Fruit fly (Drosophila melanogaster) whole organism, embryonic: ENCODE measurements around the gene CG42402.
A peak's percentile ranks its signal among the peaks of the same experiment; 100 is the strongest.

Experiments
- Aef1 ChIP-seq: fragments of 200-800 bp; sonication (Bioruptor generic); IDR thresholded peaks from 3 replicates; pipeline ENCODE4 v1.3.6; 2022; ENCODE audit warnings: missing biosample characterization, missing genetic modification characterization
- Atf-2 ChIP-seq: fragments of 200-800 bp; sonication (Bioruptor generic); optimal IDR thresholded peaks from 2 replicates; lab custom pipeline; 2016; ENCODE audit warnings: missing biosample characterization, missing genetic modification characterization
- CG10543 ChIP-seq: fragments of 200-800 bp; sonication (Bioruptor generic); optimal IDR thresholded peaks from 3 replicates; lab custom pipeline; 2017; ENCODE audit warnings: missing biosample characterization, mild to moderate bottlenecking, missing genetic modification characterization, moderate library complexity
- CG12104 ChIP-seq: fragments of 200-800 bp; sonication (Bioruptor generic); optimal IDR thresholded peaks from 3 replicates; lab custom pipeline; 2016; ENCODE audit warnings: missing biosample characterization, missing genetic modification characterization
- CG13894 ChIP-seq: fragments of 200-800 bp; sonication (Bioruptor generic); optimal IDR thresholded peaks from 3 replicates; lab custom pipeline; 2018; ENCODE audit warnings: missing biosample characterization, mild to moderate bottlenecking, missing genetic modification characterization, moderate library complexity
- CG14441 ChIP-seq: fragments of 200-800 bp; sonication (Bioruptor generic); IDR thresholded peaks from 2 replicates; pipeline ENCODE4 v1.3.6; 2022; ENCODE audit warnings: missing biosample characterization, missing genetic modification characterization
- CG14860 ChIP-seq: fragments of 200-800 bp; sonication (Bioruptor generic); IDR thresholded peaks from 3 replicates; pipeline ENCODE4 v1.3.6; 2022; ENCODE audit warnings: missing biosample characterization, missing genetic modification characterization; ENCODE audit not compliant: partially characterized antibody
- CG1603 ChIP-seq: fragments of 200-800 bp; sonication (Bioruptor generic); optimal IDR thresholded peaks from 2 replicates; lab custom pipeline; 2019; ENCODE audit warnings: missing biosample characterization, mild to moderate bottlenecking, missing genetic modification characterization, moderate library complexity
- CG2199 ChIP-seq: fragments of 200-800 bp; sonication (Bioruptor generic); IDR thresholded peaks from 3 replicates; pipeline ENCODE4 v1.3.6; 2022; ENCODE audit warnings: missing biosample characterization, missing genetic modification characterization
- CG33213 ChIP-seq: fragments of 200-800 bp; sonication (Bioruptor generic); optimal IDR thresholded peaks from 3 replicates; lab custom pipeline; 2016; ENCODE audit warnings: missing biosample characterization, missing genetic modification characterization
- CG34422 ChIP-seq: fragments of 200-800 bp; sonication (Bioruptor generic); IDR thresholded peaks from 3 replicates; pipeline ENCODE4 v1.3.6; 2022; ENCODE audit warnings: missing biosample characterization, missing genetic modification characterization
- CG4404 ChIP-seq: fragments of 200-800 bp; sonication (Bioruptor generic); IDR thresholded peaks from 2 replicates; pipeline ENCODE4 v1.3.6; 2022; ENCODE audit warnings: missing biosample characterization, missing genetic modification characterization
- CG6272 ChIP-seq: fragments of 200-800 bp; sonication (Bioruptor generic); IDR thresholded peaks from 2 replicates; pipeline ENCODE4 v1.3.6; 2022; ENCODE audit warnings: missing biosample characterization, missing genetic modification characterization
- CG7357 ChIP-seq: fragments of 200-800 bp; sonication (Bioruptor generic); IDR thresholded peaks from 3 replicates; pipeline ENCODE4 v1.3.6; 2022; ENCODE audit warnings: missing biosample characterization, missing genetic modification characterization
- CG7556 ChIP-seq: fragments of 200-800 bp; sonication (Bioruptor generic); optimal IDR thresholded peaks from 2 replicates; lab custom pipeline; 2017; ENCODE audit warnings: missing biosample characterization, mild to moderate bottlenecking, missing genetic modification characterization
- CG7963 ChIP-seq: fragments of 200-800 bp; sonication (Bioruptor generic); IDR thresholded peaks from 3 replicates; pipeline ENCODE4 v1.3.6; 2022; ENCODE audit warnings: missing biosample characterization, missing genetic modification characterization; ENCODE audit not compliant: partially characterized antibody
- CG8290 ChIP-seq, 3 experiments: fragments of 200-800 bp; sonication (Bioruptor generic); optimal IDR thresholded peaks; 2 replicates each; lab custom pipeline; 2016 to 2019; ENCODE audit warnings: missing biosample characterization in 3 of 3, missing genetic modification characterization in 3 of 3, mild to moderate bottlenecking in 2 of 3, moderate library complexity in 1 of 3
- CG8765 ChIP-seq: fragments of 200-800 bp; sonication (Bioruptor generic); IDR thresholded peaks from 2 replicates; pipeline ENCODE4 v1.3.6; 2022; ENCODE audit warnings: missing biosample characterization, missing genetic modification characterization
- CG9437 ChIP-seq: fragments of 200-800 bp; sonication (Bioruptor generic); optimal IDR thresholded peaks from 2 replicates; lab custom pipeline; 2018; ENCODE audit warnings: missing biosample characterization, mild to moderate bottlenecking, missing genetic modification characterization
- CG9876 ChIP-seq: fragments of 200-800 bp; sonication (Bioruptor generic); optimal IDR thresholded peaks from 2 replicates; lab custom pipeline; 2016; ENCODE audit warnings: missing biosample characterization, missing genetic modification characterization
- CTCF ChIP-seq: fragments of 200-800 bp; sonication (Bioruptor generic); optimal IDR thresholded peaks from 2 replicates; lab custom pipeline; 2017; ENCODE audit warnings: missing biosample characterization, mild to moderate bottlenecking, missing genetic modification characterization, moderate library complexity
- Dip2 ChIP-seq: fragments of 200-800 bp; sonication (Bioruptor generic); IDR thresholded peaks from 2 replicates; pipeline ENCODE4 v1.3.6; 2022; ENCODE audit warnings: missing biosample characterization, missing genetic modification characterization
- Drgx ChIP-seq: fragments of 200-800 bp; sonication (Bioruptor generic); IDR thresholded peaks from 2 replicates; pipeline ENCODE4 v1.3.6; 2022; ENCODE audit warnings: missing biosample characterization, missing genetic modification characterization
- HLH4C ChIP-seq: fragments of 200-800 bp; sonication (Bioruptor generic); IDR thresholded peaks from 3 replicates; pipeline ENCODE4 v1.3.6; 2022; ENCODE audit warnings: missing biosample characterization, missing genetic modification characterization; ENCODE audit not compliant: partially characterized antibody
- HmgD ChIP-seq: fragments of 200-800 bp; sonication (Bioruptor generic); optimal IDR thresholded peaks from 3 replicates; lab custom pipeline; 2016; ENCODE audit warnings: missing biosample characterization, missing genetic modification characterization
- Hmr ChIP-seq: fragments of 200-800 bp; sonication (Bioruptor generic); optimal IDR thresholded peaks from 3 replicates; lab custom pipeline; 2017; ENCODE audit warnings: mild to moderate bottlenecking, missing biosample characterization, missing genetic modification reagents, missing genetic modification characterization
- Hsf ChIP-seq: fragments of 200-800 bp; sonication (Bioruptor generic); optimal IDR thresholded peaks from 3 replicates; lab custom pipeline; 2016; ENCODE audit warnings: missing biosample characterization, missing genetic modification characterization
- Lhr ChIP-seq: fragments of 200-800 bp; sonication (Bioruptor generic); optimal IDR thresholded peaks from 3 replicates; lab custom pipeline; 2017; ENCODE audit warnings: mild to moderate bottlenecking, missing biosample characterization, missing genetic modification reagents, missing genetic modification characterization
- Opbp ChIP-seq: fragments of 200-800 bp; sonication (Bioruptor generic); IDR thresholded peaks from 3 replicates; pipeline ENCODE4 v1.3.6; 2022; ENCODE audit warnings: missing biosample characterization, missing genetic modification characterization; ENCODE audit not compliant: partially characterized antibody
- Rfx ChIP-seq: fragments of 200-800 bp; sonication (Bioruptor generic); IDR thresholded peaks from 2 replicates; pipeline ENCODE4 v1.3.6; 2022; ENCODE audit warnings: missing biosample characterization, missing genetic modification characterization
- Rx ChIP-seq: fragments of 200-800 bp; sonication (Bioruptor generic); IDR thresholded peaks from 2 replicates; pipeline ENCODE4 v1.3.6; 2022; ENCODE audit warnings: missing biosample characterization, missing genetic modification characterization
- Scr ChIP-seq: fragments of 200-800 bp; sonication (Bioruptor generic); IDR thresholded peaks from 2 replicates; pipeline ENCODE4 v1.3.6; 2022; ENCODE audit warnings: missing biosample characterization, missing genetic modification characterization; ENCODE audit not compliant: partially characterized antibody
- amos ChIP-seq: fragments of 200-800 bp; sonication (Bioruptor generic); IDR thresholded peaks from 2 replicates; pipeline ENCODE4 v1.3.6; 2022; ENCODE audit warnings: missing biosample characterization, missing genetic modification characterization; ENCODE audit not compliant: partially characterized antibody
- chinmo ChIP-seq: fragments of 200-800 bp; sonication (Bioruptor generic); IDR thresholded peaks from 4 replicates; pipeline ENCODE4 v1.3.6; 2022; ENCODE audit warnings: missing biosample characterization, missing genetic modification characterization; ENCODE audit not compliant: partially characterized antibody
- dpn ChIP-seq, 2 experiments: fragments of 200-800 bp; sonication (Bioruptor generic); optimal IDR thresholded peaks; 3 replicates each; lab custom pipeline; 2016; ENCODE audit warnings: missing biosample characterization in 2 of 2, missing genetic modification characterization in 2 of 2
- ewg ChIP-seq: fragments of 200-800 bp; sonication (Bioruptor generic); optimal IDR thresholded peaks from 3 replicates; lab custom pipeline; 2017; ENCODE audit warnings: mild to moderate bottlenecking, missing biosample characterization, missing genetic modification reagents, missing genetic modification characterization
- gce ChIP-seq: fragments of 200-800 bp; sonication (Bioruptor generic); IDR thresholded peaks from 3 replicates; pipeline ENCODE4 v1.3.6; 2022; ENCODE audit warnings: missing biosample characterization, missing genetic modification characterization
- gfzf ChIP-seq: fragments of 200-800 bp; sonication (Bioruptor generic); optimal IDR thresholded peaks from 2 replicates; lab custom pipeline; 2016; ENCODE audit warnings: missing biosample characterization, mild to moderate bottlenecking, missing genetic modification characterization, moderate library complexity
- jing ChIP-seq: fragments of 200-800 bp; sonication (Bioruptor generic); optimal IDR thresholded peaks from 2 replicates; lab custom pipeline; 2018; ENCODE audit warnings: missing biosample characterization, mild to moderate bottlenecking, missing genetic modification characterization
- kay ChIP-seq: fragments of 200-800 bp; sonication (Bioruptor generic); optimal IDR thresholded peaks from 2 replicates; lab custom pipeline; 2016; ENCODE audit warnings: missing biosample characterization, missing genetic modification characterization
- pita ChIP-seq: fragments of 200-800 bp; sonication (Bioruptor generic); optimal IDR thresholded peaks from 2 replicates; lab custom pipeline; 2017; ENCODE audit warnings: missing biosample characterization, mild to moderate bottlenecking, missing genetic modification characterization
- sob ChIP-seq: fragments of 200-800 bp; sonication (Bioruptor generic); IDR thresholded peaks from 2 replicates; pipeline ENCODE4 v1.3.6; 2022; ENCODE audit warnings: missing biosample characterization, missing genetic modification characterization
- stwl ChIP-seq: fragments of 200-800 bp; sonication (Bioruptor generic); optimal IDR thresholded peaks from 3 replicates; lab custom pipeline; 2018; ENCODE audit warnings: missing biosample characterization, mild to moderate bottlenecking, missing genetic modification characterization, moderate library complexity

CG42402 gene

DNA sequence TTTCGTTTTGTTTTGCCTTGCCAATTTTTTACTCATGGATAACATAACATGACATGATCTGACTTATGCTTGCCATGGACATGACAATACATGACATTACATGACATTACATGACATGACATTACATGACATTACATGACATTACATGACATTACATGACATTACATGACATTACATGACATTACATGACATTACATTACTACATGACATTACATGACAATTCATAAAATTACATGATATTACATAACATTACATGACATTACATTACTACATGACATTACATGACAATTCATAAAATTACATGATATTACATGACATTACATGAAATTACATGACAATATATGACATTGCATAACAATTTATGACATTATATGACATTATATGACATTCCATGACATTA is 24.9 kb upstream of the CG42402 start (continued):
- TF ChIP-seq Scr, result peak; percentile 53; the same call in 1 of the 2 replicates
- peak; percentile 66; the same call in 2 of the 3 replicates for TF ChIP-seq CG7963 (GFP tag; lab: Robert Waterston, UW)
- peak; percentile 33; the same call in 2 of the 3 replicates for TF ChIP-seq HLH4C
- peak; percentile 36; the same call in 1 of the 2 replicates for TF ChIP-seq CG6272 (GFP tag; lab: Robert Waterston, UW)
- peak; percentile 30; the same call in 1 of the 2 replicates for TF ChIP-seq CG8765 (GFP tag; lab: Robert Waterston, UW)
- TF ChIP-seq Opbp (GFP tag; lab: Robert Waterston, UW), result peak; percentile 78
- peak; percentile 38; the same call in 2 of the 3 replicates for TF ChIP-seq CG7357
- TF ChIP-seq CG33213 (GFP tag; lab: Kevin White, UChicago), result peak; percentile 58
- TF ChIP-seq gce (GFP tag; lab: Robert Waterston, UW), result 0 out of 3 replicates have a peak, but pooled peaks have one; percentile 17
- TF ChIP-seq Rx, result peak; percentile 15; the same call in 1 of the 2 replicates
- TF ChIP-seq sob (GFP tag; lab: Robert Waterston, UW), result peak; percentile 55; the same call in 1 of the 2 replicates
- TF ChIP-seq CG8290 (GFP tag; optimal IDR thresholded peaks at IDR 0.05; lab: Kevin White, UChicago), result peak; percentile 51
- TF ChIP-seq CG8290 (tag; optimal IDR thresholded peaks at IDR 0.05; lab: Kevin White, UChicago), result peak in 1 of 2 experiments; percentile 28
- peak; percentile 45; the same call in 1 of the 2 replicates for TF ChIP-seq Rfx (GFP tag; lab: Robert Waterston, UW)
- peak; percentile 63; the same call in 2 of the 3 replicates for TF ChIP-seq CG34422
- peak; percentile 45 for TF ChIP-seq Hsf (GFP tag; lab: Kevin White, UChicago)
- peak; percentile 39; the same call in 1 of the 2 replicates for TF ChIP-seq CG4404 (GFP tag; lab: Robert Waterston, UW)
- TF ChIP-seq CG9876 (GFP tag; lab: Kevin White, UChicago), result peak; percentile 74

DNA sequence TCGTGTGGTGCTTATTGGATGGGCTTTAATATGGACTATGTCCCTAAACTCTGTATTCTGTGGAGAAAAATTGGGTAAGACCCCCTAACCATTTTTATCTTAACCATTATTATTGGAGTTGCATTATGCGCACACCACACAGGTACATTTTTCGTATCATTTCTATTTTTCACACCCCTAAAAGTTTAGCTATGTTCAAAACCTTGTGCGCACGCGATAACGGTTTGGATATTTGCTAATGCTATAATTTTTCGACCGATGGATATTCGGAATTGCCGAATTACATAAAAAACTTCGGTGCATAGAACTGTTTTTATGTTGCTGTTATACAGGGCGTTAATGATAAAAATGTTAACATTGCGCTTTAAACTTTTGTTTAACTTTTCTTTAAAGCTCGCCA is 4.0 kb downstream of the CG42402 start:
- no peak for TF ChIP-seq CG12104
- TF ChIP-seq ewg (GFP tag; lab: Kevin White, UChicago), result no peak
- peak; percentile 92 for TF ChIP-seq CG2199 (GFP tag; lab: Robert Waterston, UW)
- no peak for TF ChIP-seq Atf-2 (GFP tag; lab: Kevin White, UChicago)
- no peak for TF ChIP-seq kay
- peak; percentile 71 for TF ChIP-seq stwl (tag; lab: Kevin White, UChicago)
- peak; percentile 48 for TF ChIP-seq CG13894 (tag; lab: Kevin White, UChicago)
- peak; percentile 4 for TF ChIP-seq gfzf
- no peak for TF ChIP-seq Aef1 (GFP tag; lab: Robert Waterston, UW)
- peak; percentile 69 for TF ChIP-seq Lhr (GFP tag; lab: Kevin White, UChicago)
- no peak for TF ChIP-seq amos (GFP tag; lab: Robert Waterston, UW)
- TF ChIP-seq CG8765 (GFP tag; lab: Robert Waterston, UW), result no peak
- TF ChIP-seq CG33213 (GFP tag; lab: Kevin White, UChicago), result peak; percentile 53
- TF ChIP-seq dpn (GFP tag; optimal IDR thresholded peaks at IDR 0.05; lab: Kevin White, UChicago), result no peak
- no peak for TF ChIP-seq Drgx (GFP tag; lab: Robert Waterston, UW)
- peak; percentile 55 for TF ChIP-seq pita (GFP tag; lab: Kevin White, UChicago)
- no peak for TF ChIP-seq CG7556 (GFP tag; lab: Kevin White, UChicago)
- TF ChIP-seq Scr, result no peak
- TF ChIP-seq Dip2 (GFP tag; lab: Robert Waterston, UW), result no peak
- TF ChIP-seq CTCF (GFP tag; lab: Kevin White, UChicago), result peak; percentile 71
- no peak for TF ChIP-seq CG14441 (GFP tag; lab: Robert Waterston, UW)
- peak; percentile 9 for TF ChIP-seq CG9437 (GFP tag; lab: Kevin White, UChicago)
- TF ChIP-seq Hmr, result peak; percentile 11
- TF ChIP-seq CG14860 (GFP tag; lab: Robert Waterston, UW), result no peak
- peak; percentile 20 for TF ChIP-seq HmgD (GFP tag; lab: Kevin White, UChicago)
- TF ChIP-seq CG1603 (tag; lab: Kevin White, UChicago), result peak; percentile 36
- TF ChIP-seq CG10543 (GFP tag; lab: Kevin White, UChicago), result no peak
- peak; percentile 49 for TF ChIP-seq CG8290 (GFP tag; optimal IDR thresholded peaks at IDR 0.05; lab: Kevin White, UChicago)
- TF ChIP-seq CG8290 (tag; optimal IDR thresholded peaks at IDR 0.05; lab: Kevin White, UChicago), result peak in 1 of 2 experiments; percentile 44
- TF ChIP-seq chinmo (GFP tag; lab: Robert Waterston, UW), result peak; percentile 69; the same call in 1 of the 4 replicates
- TF ChIP-seq Rx, result no peak
- TF ChIP-seq jing, result no peak
